Fruit fly (Drosophila melanogaster) whole organism, embryonic: ENCODE measurements around the gene CG12347.

Experiments used
- ATbp ChIP-seq: fragments of 200-800 bp; sonication (Bioruptor generic); optimal IDR thresholded peaks from 2 replicates; lab custom pipeline; 2017; ENCODE audit warnings: missing biosample characterization, mild to moderate bottlenecking, missing genetic modification characterization, missing genetic modification reagents
- Adf1 ChIP-seq: fragments of 200-800 bp; sonication (Bioruptor generic); IDR thresholded peaks from 2 replicates; pipeline ENCODE4 v1.3.6; 2022; ENCODE audit warnings: missing biosample characterization, missing genetic modification characterization
- Asciz ChIP-seq: fragments of 200-800 bp; sonication (Bioruptor generic); optimal IDR thresholded peaks from 2 replicates; lab custom pipeline; 2017; ENCODE audit warnings: missing biosample characterization, mild to moderate bottlenecking, missing genetic modification characterization, missing genetic modification reagents
- Atf-2 ChIP-seq: fragments of 200-800 bp; sonication (Bioruptor generic); optimal IDR thresholded peaks from 2 replicates; lab custom pipeline; 2016; ENCODE audit warnings: missing biosample characterization, missing genetic modification characterization
- Atf3 ChIP-seq: fragments of 200-800 bp; sonication (Bioruptor generic); optimal IDR thresholded peaks from 3 replicates; lab custom pipeline; 2016; ENCODE audit warnings: missing biosample characterization, missing genetic modification characterization
- Awh ChIP-seq: fragments of 200-800 bp; sonication (Bioruptor generic); IDR thresholded peaks from 2 replicates; pipeline ENCODE4, ENCODE4 v1.3.6; 2022; ENCODE audit warnings: missing biosample characterization, missing genetic modification characterization
- B-H1 ChIP-seq: fragments of 200-800 bp; sonication (Bioruptor generic); IDR thresholded peaks from 3 replicates; pipeline ENCODE4 v1.3.6; 2022; ENCODE audit warnings: missing biosample characterization, missing genetic modification characterization
- CG12071 ChIP-seq: fragments of 200-800 bp; sonication (Bioruptor generic); optimal IDR thresholded peaks from 3 replicates; lab custom pipeline; 2018; ENCODE audit warnings: missing biosample characterization, mild to moderate bottlenecking, missing genetic modification characterization
- CG12659 ChIP-seq: fragments of 200-800 bp; sonication (Bioruptor generic); optimal IDR thresholded peaks from 3 replicates; lab custom pipeline; 2017; ENCODE audit warnings: mild to moderate bottlenecking, missing biosample characterization, missing genetic modification reagents, missing genetic modification characterization
- CG15269 ChIP-seq: fragments of 200-800 bp; sonication (Bioruptor generic); optimal IDR thresholded peaks from 2 replicates; lab custom pipeline; 2018; ENCODE audit warnings: missing biosample characterization, mild to moderate bottlenecking, missing genetic modification characterization, moderate library complexity
- CG18619 ChIP-seq: fragments of 200-800 bp; sonication (Bioruptor generic); optimal IDR thresholded peaks from 3 replicates; lab custom pipeline; 2017; ENCODE audit warnings: missing biosample characterization, mild to moderate bottlenecking, missing genetic modification characterization
- CG30403 ChIP-seq: fragments of 200-800 bp; sonication (Bioruptor generic); optimal IDR thresholded peaks from 3 replicates; lab custom pipeline; 2016; ENCODE audit warnings: missing biosample characterization, missing genetic modification characterization
- CG3163 ChIP-seq: fragments of 200-800 bp; sonication (Bioruptor generic); optimal IDR thresholded peaks from 3 replicates; lab custom pipeline; 2016; ENCODE audit warnings: missing biosample characterization, missing genetic modification characterization
- CG4820 ChIP-seq: fragments of 200-800 bp; sonication (Bioruptor generic); optimal IDR thresholded peaks from 3 replicates; lab custom pipeline; 2016; ENCODE audit warnings: missing biosample characterization, missing genetic modification characterization
- CG5245 ChIP-seq: fragments of 200-800 bp; sonication (Bioruptor generic); optimal IDR thresholded peaks from 3 replicates; lab custom pipeline; 2016; ENCODE audit warnings: missing biosample characterization, missing genetic modification characterization
- CG6791 ChIP-seq: fragments of 200-800 bp; sonication (Bioruptor generic); IDR thresholded peaks from 3 replicates; pipeline ENCODE4 v1.3.6; 2022; ENCODE audit warnings: missing biosample characterization, missing genetic modification characterization; ENCODE audit not compliant: partially characterized antibody
- CG6813 ChIP-seq: fragments of 200-800 bp; sonication (Bioruptor generic); optimal IDR thresholded peaks from 2 replicates; lab custom pipeline; 2017; ENCODE audit warnings: missing biosample characterization, missing genetic modification characterization, mild to moderate bottlenecking, moderate library complexity, missing genetic modification reagents
- CG9876 ChIP-seq: fragments of 200-800 bp; sonication (Bioruptor generic); optimal IDR thresholded peaks from 2 replicates; lab custom pipeline; 2016; ENCODE audit warnings: missing biosample characterization, missing genetic modification characterization
- Chrac-16 ChIP-seq: fragments of 200-800 bp; sonication (Bioruptor generic); optimal IDR thresholded peaks from 3 replicates; lab custom pipeline; 2016; ENCODE audit warnings: missing biosample characterization, missing genetic modification characterization
- Doc2 ChIP-seq: fragments of 200-800 bp; sonication (Bioruptor generic); IDR thresholded peaks from 2 replicates; pipeline ENCODE4 v1.3.6; 2022; ENCODE audit warnings: missing biosample characterization, missing genetic modification characterization
- Doc3 ChIP-seq: fragments of 200-800 bp; sonication (Bioruptor generic); IDR thresholded peaks from 3 replicates; pipeline ENCODE4 v1.3.6; 2022; ENCODE audit warnings: missing biosample characterization, missing genetic modification characterization; ENCODE audit not compliant: partially characterized antibody
- E2f2 ChIP-seq: fragments of 200-800 bp; sonication (Bioruptor generic); IDR thresholded peaks from 2 replicates; pipeline ENCODE4 v1.3.6; 2022; ENCODE audit warnings: missing biosample characterization, missing genetic modification characterization
- ERR ChIP-seq: fragments of 200-800 bp; sonication (Bioruptor generic); optimal IDR thresholded peaks from 2 replicates; lab custom pipeline; 2016; ENCODE audit warnings: missing biosample characterization, missing genetic modification characterization
- Hmr ChIP-seq: fragments of 200-800 bp; sonication (Bioruptor generic); optimal IDR thresholded peaks from 3 replicates; lab custom pipeline; 2017; ENCODE audit warnings: mild to moderate bottlenecking, missing biosample characterization, missing genetic modification reagents, missing genetic modification characterization
- Lhr ChIP-seq: fragments of 200-800 bp; sonication (Bioruptor generic); optimal IDR thresholded peaks from 3 replicates; lab custom pipeline; 2017; ENCODE audit warnings: mild to moderate bottlenecking, missing biosample characterization, missing genetic modification reagents, missing genetic modification characterization
- Oli ChIP-seq: fragments of 200-800 bp; sonication (Bioruptor generic); optimal IDR thresholded peaks from 2 replicates; lab custom pipeline; 2018; ENCODE audit warnings: missing biosample characterization, mild to moderate bottlenecking, missing genetic modification characterization, moderate library complexity
- PHDP ChIP-seq: fragments of 200-800 bp; sonication (Bioruptor generic); optimal IDR thresholded peaks from 3 replicates; lab custom pipeline; 2018; ENCODE audit warnings: missing biosample characterization, mild to moderate bottlenecking, missing genetic modification characterization, moderate library complexity
- Sox100B ChIP-seq: fragments of 200-800 bp; sonication (Bioruptor generic); optimal IDR thresholded peaks from 3 replicates; lab custom pipeline; 2018; ENCODE audit warnings: missing biosample characterization, mild to moderate bottlenecking, missing genetic modification characterization
- Stat92E ChIP-seq, 3 experiments: fragments of >200 bp in 2 of 3; fragments of 200-800 bp in 1 of 3; sonication (Bioruptor generic) in 1 of 3; optimal IDR thresholded peaks; 2 replicates each; lab custom pipeline; 2017 to 2019; ENCODE audit warnings: missing biosample characterization in 3 of 3, missing genetic modification characterization in 3 of 3, mild to moderate bottlenecking in 1 of 3, moderate library complexity in 1 of 3
- Xrp1 ChIP-seq: fragments of 200-800 bp; sonication (Bioruptor generic); IDR thresholded peaks from 2 replicates; pipeline ENCODE4 v1.3.6; 2022; ENCODE audit warnings: missing biosample characterization, missing genetic modification characterization
- ab ChIP-seq: fragments of 200-800 bp; sonication (Bioruptor generic); optimal IDR thresholded peaks from 2 replicates; lab custom pipeline; 2016; ENCODE audit warnings: missing biosample characterization, missing genetic modification characterization
- bbx ChIP-seq: fragments of 200-800 bp; sonication (Bioruptor generic); IDR thresholded peaks from 2 replicates; pipeline ENCODE4 v1.3.6; 2022; ENCODE audit warnings: missing biosample characterization, missing genetic modification characterization; ENCODE audit not compliant: partially characterized antibody
- chn ChIP-seq: fragments of 200-800 bp; sonication (Bioruptor generic); optimal IDR thresholded peaks from 2 replicates; lab custom pipeline; 2016; ENCODE audit warnings: missing biosample characterization, missing genetic modification characterization
- crc ChIP-seq: fragments of 200-800 bp; sonication (Bioruptor generic); optimal IDR thresholded peaks from 2 replicates; lab custom pipeline; 2016; ENCODE audit warnings: missing biosample characterization, missing genetic modification characterization
- da ChIP-seq: fragments of 200-800 bp; sonication (Bioruptor generic); optimal IDR thresholded peaks from 2 replicates; lab custom pipeline; 2016; ENCODE audit warnings: missing biosample characterization, missing genetic modification characterization
- dati ChIP-seq: fragments of 200-800 bp; sonication (Bioruptor generic); IDR thresholded peaks from 2 replicates; pipeline ENCODE4 v1.3.6; 2022; ENCODE audit warnings: missing biosample characterization, missing genetic modification characterization
- dpn ChIP-seq, 2 experiments: fragments of 200-800 bp; sonication (Bioruptor generic); optimal IDR thresholded peaks; 3 replicates each; lab custom pipeline; 2016; ENCODE audit warnings: missing biosample characterization in 2 of 2, missing genetic modification characterization in 2 of 2
- gro ChIP-seq: fragments of 200-800 bp; sonication (Bioruptor generic); optimal IDR thresholded peaks from 2 replicates; lab custom pipeline; 2016; ENCODE audit warnings: missing biosample characterization, missing genetic modification characterization
- gsb-n ChIP-seq: fragments of 200-800 bp; sonication (Bioruptor generic); optimal IDR thresholded peaks from 3 replicates; lab custom pipeline; 2018; ENCODE audit warnings: missing biosample characterization, mild to moderate bottlenecking, missing genetic modification characterization
- h ChIP-seq: fragments of >200 bp; optimal IDR thresholded peaks from 2 replicates; lab custom pipeline; 2017
- hkb ChIP-seq, 2 experiments: fragments of 200-800 bp in 1 of 2; fragments of >200 bp in 1 of 2; sonication (Bioruptor generic) in 1 of 2; IDR thresholded peaks in 1 of 2; optimal IDR thresholded peaks in 1 of 2; 2 replicates each; pipeline versions ENCODE4 v1.3.6 to Lab custom; 2017 to 2022; ENCODE audit warnings: missing biosample characterization in 1 of 2, missing genetic modification characterization in 1 of 2
- insv ChIP-seq, 2 experiments: fragments of 200-800 bp; sonication (Bioruptor generic); optimal IDR thresholded peaks; 3 replicates each; lab custom pipeline; 2016 to 2018; ENCODE audit warnings: missing biosample characterization in 2 of 2, missing genetic modification characterization in 2 of 2
- lab ChIP-seq: fragments of 200-800 bp; sonication (Bioruptor generic); optimal IDR thresholded peaks from 3 replicates; lab custom pipeline; 2017; ENCODE audit warnings: missing biosample characterization, missing genetic modification characterization, mild to moderate bottlenecking, moderate library complexity, missing genetic modification reagents
- prd ChIP-seq, 3 experiments: fragments of >200 bp in 2 of 3; fragments of 200-800 bp in 1 of 3; sonication (Bioruptor generic) in 1 of 3; optimal IDR thresholded peaks in 2 of 3; IDR thresholded peaks in 1 of 3; 2 replicates in 2 of 3; 3 replicates in 1 of 3; pipeline versions ENCODE4 v1.3.6 to Lab custom; 2017 to 2022; ENCODE audit warnings: missing biosample characterization in 1 of 3, missing genetic modification characterization in 1 of 3
- tna ChIP-seq: fragments of 200-800 bp; sonication (Bioruptor generic); IDR thresholded peaks from 2 replicates; pipeline ENCODE4 v1.3.6; 2022; ENCODE audit warnings: missing biosample characterization, missing genetic modification characterization; ENCODE audit not compliant: partially characterized antibody
- vfl ChIP-seq: fragments of 200-800 bp; sonication (Bioruptor generic); optimal IDR thresholded peaks from 2 replicates; lab custom pipeline; 2016; ENCODE audit warnings: missing biosample characterization, missing genetic modification characterization
- vvl ChIP-seq: fragments of 200-800 bp; sonication (Bioruptor generic); IDR thresholded peaks from 2 replicates; pipeline ENCODE4 v1.3.6; 2022; ENCODE audit warnings: missing biosample characterization, missing genetic modification characterization

CG12347 gene

DNA sequence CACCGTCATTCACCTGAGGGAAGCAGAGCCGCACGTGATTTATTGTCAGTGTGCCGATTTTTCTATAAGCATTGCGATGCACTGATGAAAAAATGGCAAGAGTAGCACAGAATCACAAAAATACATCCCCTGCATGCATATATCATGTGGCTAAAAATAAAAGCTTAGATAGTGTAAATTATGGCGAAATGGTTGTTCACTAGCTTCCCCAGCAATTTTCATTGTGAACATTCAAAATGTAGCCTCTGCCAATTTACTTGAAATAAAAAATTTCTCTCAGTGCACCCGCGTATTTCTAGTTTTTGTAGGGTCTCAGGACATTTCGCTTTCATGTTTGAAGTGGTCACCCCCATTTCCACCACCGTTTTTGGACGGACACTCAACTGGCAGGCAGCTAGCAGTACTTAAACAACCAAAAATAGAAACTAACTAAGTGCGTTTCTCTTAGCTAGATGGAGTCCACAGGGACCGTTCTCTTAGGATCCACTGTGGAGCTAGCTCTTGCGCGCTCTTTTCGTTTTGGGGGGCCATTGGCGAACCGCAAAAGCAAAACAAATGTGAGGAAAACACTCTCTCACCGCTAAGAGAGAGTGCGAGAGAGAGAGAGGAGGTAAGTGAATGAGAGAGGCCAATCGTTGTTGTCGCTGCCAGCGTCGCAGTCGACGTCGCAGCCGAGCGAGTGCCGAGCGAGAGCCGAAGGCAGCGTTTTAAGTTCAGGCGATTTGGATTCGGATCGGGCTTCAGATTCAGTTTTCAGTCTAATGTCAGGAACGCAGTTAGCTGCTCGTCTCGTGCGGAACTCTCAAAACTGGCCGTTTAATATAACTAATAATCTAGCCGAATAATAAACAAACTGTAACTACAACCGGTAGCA is 37.4 kb downstream of the CG12347 start (continued):
- TF ChIP-seq gro (GFP tag; lab: Kevin White, UChicago), result peak; percentile 33
- TF ChIP-seq Oli, result peak; percentile 46
- TF ChIP-seq dati (GFP tag; lab: Robert Waterston, UW), result no peak
- TF ChIP-seq prd (optimal IDR thresholded peaks at IDR 0.05; lab: Kevin White, UChicago), result no peak
- TF ChIP-seq prd (GFP tag; IDR thresholded peaks at IDR 0.05; lab: Robert Waterston, UW), result peak; percentile 60
- no peak for TF ChIP-seq CG6791 (GFP tag; lab: Robert Waterston, UW)
- peak in 1 of 2 experiments; percentile 3 for TF ChIP-seq insv (GFP tag; optimal IDR thresholded peaks at IDR 0.05; lab: Kevin White, UChicago)
- peak; percentile 68 for TF ChIP-seq Xrp1 (GFP tag; lab: Robert Waterston, UW)
- TF ChIP-seq Hmr (GFP tag; lab: Kevin White, UChicago), result peak; percentile 49
- TF ChIP-seq CG18619 (GFP tag; lab: Kevin White, UChicago), result peak; percentile 36
- TF ChIP-seq vvl (GFP tag; lab: Robert Waterston, UW), result peak; percentile 32; the same call in 1 of the 2 replicates
- TF ChIP-seq E2f2 (GFP tag; lab: Robert Waterston, UW), result 0 out of 2 replicates have a peak, but pooled peaks have one; percentile 16
- TF ChIP-seq Sox100B (GFP tag; lab: Kevin White, UChicago), result peak; percentile 33
- 0 out of 3 replicates have a peak, but pooled peaks have one; percentile 50 for TF ChIP-seq Doc3 (GFP tag; lab: Robert Waterston, UW)
- TF ChIP-seq lab (GFP tag; lab: Kevin White, UChicago), result peak; percentile 62
- peak; percentile 25 for TF ChIP-seq CG9876
- TF ChIP-seq B-H1 (GFP tag; lab: Robert Waterston, UW), result no peak
- peak; percentile 46 for TF ChIP-seq chn
- TF ChIP-seq ATbp (GFP tag; lab: Kevin White, UChicago), result peak; percentile 40
- peak; percentile 97 for TF ChIP-seq Adf1
- TF ChIP-seq CG4820 (GFP tag; lab: Kevin White, UChicago), result peak; percentile 12
- TF ChIP-seq CG6813, result peak; percentile 51
- TF ChIP-seq Atf-2 (GFP tag; lab: Kevin White, UChicago), result peak; percentile 57
- no peak for TF ChIP-seq h (lab: Kevin White, UChicago)
- no peak for TF ChIP-seq Doc2 (GFP tag; lab: Robert Waterston, UW)
- TF ChIP-seq CG30403 (GFP tag; lab: Kevin White, UChicago), result peak; percentile 70
- no peak for TF ChIP-seq ERR (GFP tag; lab: Kevin White, UChicago)
- TF ChIP-seq CG15269, result peak; percentile 37
- TF ChIP-seq Asciz, result no peak
- peak; percentile 34 for TF ChIP-seq Atf3
- peak; percentile 10 for TF ChIP-seq CG12659 (GFP tag; lab: Kevin White, UChicago)
- TF ChIP-seq CG12071 (GFP tag; lab: Kevin White, UChicago), result no peak
- TF ChIP-seq Chrac-16 (GFP tag; lab: Kevin White, UChicago), result peak; percentile 66
- TF ChIP-seq tna (GFP tag; lab: Robert Waterston, UW), result peak; percentile 24; the same call in 1 of the 2 replicates
- no peak for TF ChIP-seq bbx (GFP tag; lab: Robert Waterston, UW)
- TF ChIP-seq crc (GFP tag; lab: Kevin White, UChicago), result peak; percentile 36
- peak; percentile 37 to 54 for TF ChIP-seq dpn (GFP tag; optimal IDR thresholded peaks at IDR 0.05; lab: Kevin White, UChicago)
- peak; percentile 99 for TF ChIP-seq CG3163 (GFP tag; lab: Kevin White, UChicago)
- TF ChIP-seq PHDP (tag; lab: Kevin White, UChicago), result peak; percentile 46
- peak in 1 of 3 experiments; percentile 5 for TF ChIP-seq Stat92E (GFP tag; optimal IDR thresholded peaks at IDR 0.05; lab: Kevin White, UChicago)
- TF ChIP-seq gsb-n (tag; lab: Kevin White, UChicago), result peak; percentile 24
- peak; percentile 30 for TF ChIP-seq CG5245 (GFP tag; lab: Kevin White, UChicago)
- no peak for TF ChIP-seq vfl (GFP tag; lab: Kevin White, UChicago)
- no peak for TF ChIP-seq hkb (optimal IDR thresholded peaks at IDR 0.05; lab: Kevin White, UChicago)
- TF ChIP-seq hkb (GFP tag; IDR thresholded peaks at IDR 0.05; lab: Robert Waterston, UW), result peak; percentile 51
- TF ChIP-seq ab, result peak; percentile 19
- TF ChIP-seq Awh (GFP tag; lab: Robert Waterston, UW), result 0 out of 2 replicates have a peak, but pooled peaks have one; percentile 16
- TF ChIP-seq da (GFP tag; lab: Kevin White, UChicago), result no peak
- no peak for TF ChIP-seq Lhr (GFP tag; lab: Kevin White, UChicago)
